Fruit fly (Drosophila melanogaster) whole organism, adult: Measurements from ENCODE around the gene mRpL55.

Source experiments
- CG11617 ChIP-seq: fragments of 200-800 bp; sonication (Bioruptor generic); optimal IDR thresholded peaks from 2 replicates; lab custom pipeline; 2017; ENCODE audit warnings: mild to moderate bottlenecking, missing biosample characterization, missing genetic modification reagents, missing genetic modification characterization
- CG12768 ChIP-seq: fragments of 200-800 bp; sonication (Bioruptor generic); optimal IDR thresholded peaks from 2 replicates; lab custom pipeline; 2017; ENCODE audit warnings: missing biosample characterization, missing genetic modification characterization, mild to moderate bottlenecking, moderate library complexity, missing genetic modification reagents
- CG14711 ChIP-seq: fragments of 200-800 bp; sonication (Bioruptor generic); optimal IDR thresholded peaks from 2 replicates; lab custom pipeline; 2018; ENCODE audit warnings: missing biosample characterization, mild to moderate bottlenecking, missing genetic modification characterization, moderate library complexity
- CG1620 ChIP-seq: fragments of 200-800 bp; sonication (Bioruptor generic); optimal IDR thresholded peaks from 2 replicates; lab custom pipeline; 2016; ENCODE audit warnings: missing biosample characterization, missing genetic modification characterization
- CG33017 ChIP-seq: fragments of 200-800 bp; sonication (Bioruptor generic); optimal IDR thresholded peaks from 2 replicates; lab custom pipeline; 2018; ENCODE audit warnings: missing biosample characterization, mild to moderate bottlenecking, missing genetic modification characterization, moderate library complexity
- CG5204 ChIP-seq: fragments of 200-800 bp; sonication (Bioruptor generic); optimal IDR thresholded peaks from 2 replicates; lab custom pipeline; 2016; ENCODE audit warnings: missing biosample characterization, missing genetic modification characterization
- CG7045 ChIP-seq: fragments of 200-800 bp; sonication (Bioruptor generic); optimal IDR thresholded peaks from 2 replicates; lab custom pipeline; 2017; ENCODE audit warnings: missing biosample characterization, mild to moderate bottlenecking, missing genetic modification characterization
- CG7101 ChIP-seq: fragments of 200-800 bp; sonication (Bioruptor generic); optimal IDR thresholded peaks from 2 replicates; lab custom pipeline; 2018; ENCODE audit warnings: missing biosample characterization, mild to moderate bottlenecking, missing genetic modification characterization, moderate library complexity
- Clk ChIP-seq: fragments of 200-800 bp; sonication (Bioruptor generic); optimal IDR thresholded peaks from 2 replicates; lab custom pipeline; 2017; ENCODE audit warnings: missing biosample characterization, missing genetic modification characterization
- Crg-1 ChIP-seq: fragments of 200-800 bp; sonication (Bioruptor generic); optimal IDR thresholded peaks from 2 replicates; lab custom pipeline; 2016; ENCODE audit warnings: missing biosample characterization, missing genetic modification characterization
- Hr96 ChIP-seq: fragments of 200-800 bp; sonication (Bioruptor generic); optimal IDR thresholded peaks from 2 replicates; lab custom pipeline; 2016; ENCODE audit warnings: missing biosample characterization, missing genetic modification characterization
- Mnt ChIP-seq: fragments of 200-800 bp; sonication (Bioruptor generic); optimal IDR thresholded peaks from 2 replicates; lab custom pipeline; 2016; ENCODE audit warnings: missing biosample characterization, mild to moderate bottlenecking, missing genetic modification characterization
- bab1 ChIP-seq: fragments of 200-800 bp; sonication (Bioruptor generic); optimal IDR thresholded peaks from 3 replicates; lab custom pipeline; 2019; ENCODE audit warnings: missing biosample characterization, mild to moderate bottlenecking, missing genetic modification characterization, moderate library complexity
- cic ChIP-seq: fragments of 200-800 bp; sonication (Bioruptor generic); optimal IDR thresholded peaks from 2 replicates; lab custom pipeline; 2017; ENCODE audit warnings: missing biosample characterization, mild to moderate bottlenecking, missing genetic modification characterization, moderate library complexity
- cnc ChIP-seq, 2 experiments: fragments of >200 bp; optimal IDR thresholded peaks; 2 replicates each; lab custom pipeline; 2017
- kay ChIP-seq: fragments of 200-800 bp; sonication (Bioruptor generic); peaks from one replicate; lab custom pipeline; 2016; ENCODE audit warnings: missing biosample characterization, missing genetic modification characterization, borderline replicate concordance
- ovo ChIP-seq: fragments of 200-800 bp; sonication (Bioruptor generic); optimal IDR thresholded peaks from 2 replicates; lab custom pipeline; 2016; ENCODE audit warnings: missing biosample characterization, missing genetic modification characterization
- pad ChIP-seq: fragments of 200-800 bp; sonication (Bioruptor generic); optimal IDR thresholded peaks from 3 replicates; lab custom pipeline; 2017; ENCODE audit warnings: missing biosample characterization, missing genetic modification characterization, mild to moderate bottlenecking, moderate library complexity, missing genetic modification reagents
- tj ChIP-seq: fragments of 200-800 bp; sonication (Bioruptor generic); optimal IDR thresholded peaks from 3 replicates; lab custom pipeline; 2017; ENCODE audit warnings: missing biosample characterization, mild to moderate bottlenecking, missing genetic modification characterization, moderate library complexity
- toe ChIP-seq: fragments of 200-800 bp; sonication (Bioruptor generic); optimal IDR thresholded peaks from 2 replicates; lab custom pipeline; 2016; ENCODE audit warnings: missing biosample characterization, missing genetic modification characterization

mRpL55 gene

dm6 chr3R:19103189-19103588 lies 8.5 kb upstream of the mRpL55 start:
- no peak for TF ChIP-seq kay (GFP tag; lab: Kevin White, UChicago)
- TF ChIP-seq CG5204 (GFP tag; lab: Kevin White, UChicago), result no peak
- no peak for TF ChIP-seq Hr96 (GFP tag; lab: Kevin White, UChicago)
- no peak for TF ChIP-seq CG1620 (GFP tag; lab: Kevin White, UChicago)
- no peak for TF ChIP-seq CG12768 (GFP tag; lab: Kevin White, UChicago)
- no peak for TF ChIP-seq CG14711 (tag; lab: Kevin White, UChicago)

DNA sequence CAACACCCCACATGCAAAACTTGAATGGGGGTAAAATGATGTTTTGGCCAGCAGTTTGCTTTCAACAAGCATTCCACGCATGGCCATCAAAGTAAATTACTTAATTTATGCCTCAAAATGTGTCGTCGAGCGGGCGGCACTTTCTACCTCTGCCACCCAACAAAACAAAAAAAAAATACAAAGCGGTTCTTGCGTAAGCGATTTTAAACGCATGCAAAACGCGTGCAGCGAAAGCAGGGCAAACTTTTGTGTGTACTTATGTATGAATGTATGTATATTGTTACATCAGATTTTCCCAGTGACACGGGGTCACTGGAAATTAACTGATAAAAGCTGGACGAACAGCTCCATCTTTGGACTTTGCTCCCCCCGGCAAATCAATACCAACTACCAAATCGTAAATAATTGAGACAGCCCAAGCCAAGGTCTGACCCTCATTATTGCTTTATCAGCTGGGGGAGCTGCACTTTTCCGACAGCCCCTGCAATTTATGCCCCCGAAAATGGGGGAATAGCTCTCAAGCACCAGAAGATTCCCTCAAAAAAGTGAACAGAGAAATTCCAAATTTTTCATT lies 6.6 kb upstream of the mRpL55 start:
- no peak for TF ChIP-seq kay (GFP tag; lab: Kevin White, UChicago)
- no peak for TF ChIP-seq CG7101 (tag; lab: Kevin White, UChicago)
- TF ChIP-seq Hr96 (GFP tag; lab: Kevin White, UChicago), result no peak
- TF ChIP-seq toe (GFP tag; lab: Kevin White, UChicago), result no peak
- no peak for TF ChIP-seq cic
- no peak for TF ChIP-seq Mnt (GFP tag; lab: Kevin White, UChicago)
- TF ChIP-seq ovo (GFP tag; lab: Kevin White, UChicago), result no peak
- TF ChIP-seq cnc (optimal IDR thresholded peaks at IDR 0.05; lab: Kevin White, UChicago), result no peak
- TF ChIP-seq tj (GFP tag; lab: Kevin White, UChicago), result no peak
- no peak for TF ChIP-seq pad
- TF ChIP-seq Clk (GFP tag; lab: Kevin White, UChicago), result no peak
- TF ChIP-seq CG7045 (GFP tag; lab: Kevin White, UChicago), result no peak
- no peak for TF ChIP-seq Crg-1 (GFP tag; lab: Kevin White, UChicago)
- no peak for TF ChIP-seq bab1 (GFP tag; lab: Kevin White, UChicago)
- TF ChIP-seq CG12768 (GFP tag; lab: Kevin White, UChicago), result no peak

DNA sequence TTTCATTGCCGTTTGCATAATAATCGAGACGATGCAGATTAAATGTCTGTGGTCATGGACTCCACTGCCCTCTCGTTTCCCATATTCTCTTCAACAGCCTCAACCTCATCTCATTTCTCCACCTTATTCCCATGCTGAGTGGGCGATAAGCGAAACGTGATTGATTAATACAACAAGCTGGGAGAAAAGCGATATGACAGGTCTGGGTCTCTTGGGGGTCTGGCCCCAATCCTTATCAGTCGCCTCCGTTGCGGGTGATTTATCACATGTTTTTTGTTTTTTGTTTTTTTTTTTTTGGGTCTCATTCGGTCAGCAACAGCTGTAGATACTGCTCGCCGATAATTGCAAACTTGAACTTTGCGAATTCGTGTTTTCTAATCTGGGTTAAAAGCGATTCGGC lies 5.4 kb upstream of the mRpL55 start:
- no peak for TF ChIP-seq CG14711 (tag; lab: Kevin White, UChicago)
- TF ChIP-seq Crg-1 (GFP tag; lab: Kevin White, UChicago), result no peak
- no peak for TF ChIP-seq pad

- TF ChIP-seq tj (GFP tag; lab: Kevin White, UChicago) (peak; percentile 96), CG14711 (tag; lab: Kevin White, UChicago) (no peak), ovo (GFP tag; lab: Kevin White, UChicago) (no peak)
Measured at dm6 chr3R:19098272-19098671, 3.6 kb upstream of the mRpL55 start.

dm6 chr3R:19096299-19097048 lies 1.8 kb upstream of the mRpL55 start, which contains the start of gene CG6040:
CG6040 (plus strand) TSS chr3R:19096961.
- TF ChIP-seq Mnt (GFP tag; lab: Kevin White, UChicago) (peak; percentile 20), toe (GFP tag; lab: Kevin White, UChicago) (peak; percentile 4), kay (GFP tag; lab: Kevin White, UChicago) (no peak), Hr96 (GFP tag; lab: Kevin White, UChicago) (peak; percentile 15), cnc (optimal IDR thresholded peaks at IDR 0.05; lab: Kevin White, UChicago) (no peak), CG7045 (GFP tag; lab: Kevin White, UChicago) (peak; percentile 42), tj (GFP tag; lab: Kevin White, UChicago) (no peak), CG11617 (no peak), CG14711 (tag; lab: Kevin White, UChicago) (no peak), CG1620 (GFP tag; lab: Kevin White, UChicago) (peak; percentile 48), CG12768 (GFP tag; lab: Kevin White, UChicago) (peak; percentile 1), CG7101 (tag; lab: Kevin White, UChicago) (peak; percentile 14), ovo (GFP tag; lab: Kevin White, UChicago) (peak; percentile 18), cic (no peak), CG33017 (tag; lab: Kevin White, UChicago) (no peak), pad (no peak), Crg-1 (GFP tag; lab: Kevin White, UChicago) (peak; percentile 36), Clk (GFP tag; lab: Kevin White, UChicago) (no peak), bab1 (GFP tag; lab: Kevin White, UChicago) (peak; percentile 50), CG5204 (GFP tag; lab: Kevin White, UChicago) (no peak)

dm6 chr3R:19094039-19094438 lies 666 bp downstream of the mRpL55 start, which contains the start of gene cdi:
cdi (minus strand) TSS chr3R:19094270.
- TF ChIP-seq toe (GFP tag; lab: Kevin White, UChicago) (no peak), CG1620 (GFP tag; lab: Kevin White, UChicago) (no peak), ovo (GFP tag; lab: Kevin White, UChicago) (no peak), pad (no peak), CG33017 (tag; lab: Kevin White, UChicago) (peak; percentile 12), Crg-1 (GFP tag; lab: Kevin White, UChicago) (no peak), Mnt (GFP tag; lab: Kevin White, UChicago) (peak; percentile 65), Clk (GFP tag; lab: Kevin White, UChicago) (no peak), CG12768 (GFP tag; lab: Kevin White, UChicago) (peak; percentile 55), kay (GFP tag; lab: Kevin White, UChicago) (no peak), Hr96 (GFP tag; lab: Kevin White, UChicago) (no peak), CG7101 (tag; lab: Kevin White, UChicago) (peak; percentile 41), cnc (optimal IDR thresholded peaks at IDR 0.05; lab: Kevin White, UChicago) (no peak), CG11617 (no peak), CG7045 (GFP tag; lab: Kevin White, UChicago) (no peak), CG14711 (tag; lab: Kevin White, UChicago) (no peak), bab1 (GFP tag; lab: Kevin White, UChicago) (peak; percentile 12), CG5204 (GFP tag; lab: Kevin White, UChicago) (no peak), cic (peak; percentile 0), tj (GFP tag; lab: Kevin White, UChicago) (peak; percentile 45)
